Worm (Caenorhabditis elegans) whole organism, L4 larva: ENCODE results near the gene ZK1098.3.
A peak's percentile ranks its signal among the peaks of the same experiment; 100 is the strongest.

Experiments
- F10B5.3 ChIP-seq: sonication (generic microtip); optimal IDR thresholded peaks from 2 replicates; lab custom pipeline; 2016; ENCODE audit warnings: mild to moderate bottlenecking, missing genetic modification characterization, missing compliant biosample characterization
- F26F4.8 ChIP-seq: fragments of 200-800 bp; sonication (Bioruptor generic); conservative IDR thresholded peaks from 2 replicates; pipeline ENCODE4 v1.3.6; 2022; ENCODE audit warnings: missing genetic modification characterization, missing compliant biosample characterization
- F49E8.2 ChIP-seq: sonication (generic microtip); optimal IDR thresholded peaks from 2 replicates; lab custom pipeline; 2016; ENCODE audit warnings: missing compliant biosample characterization, mild to moderate bottlenecking, missing genetic modification characterization, borderline replicate concordance
- T26A8.4 ChIP-seq: fragments of 200-800 bp; sonication (Bioruptor generic); IDR thresholded peaks from 2 replicates; pipeline ENCODE4 v1.3.6; 2022; ENCODE audit warnings: missing genetic modification characterization, missing compliant biosample characterization
- aha-1 ChIP-seq: fragments of 150-350 bp; peaks from one replicate; lab custom pipeline; 2014; ENCODE audit warnings: missing biosample characterization, missing genetic modification characterization
- aly-2 ChIP-seq: sonication (generic microtip); optimal IDR thresholded peaks from 2 replicates; lab custom pipeline; 2018; ENCODE audit warnings: missing biosample characterization, missing genetic modification characterization
- ama-1 ChIP-seq: fragments of 150-350 bp; optimal IDR thresholded peaks from 2 replicates; lab custom pipeline; 2014; ENCODE audit warnings: inconsistent platforms, mixed read lengths
- arid-1 ChIP-seq: fragments of 200-800 bp; sonication (Bioruptor generic); conservative IDR thresholded peaks from 2 replicates; pipeline ENCODE4 v1.3.6; 2022; ENCODE audit warnings: missing genetic modification reagents, missing genetic modification characterization, missing compliant biosample characterization
- ceh-44 ChIP-seq: fragments of 200-800 bp; sonication (Bioruptor generic); IDR thresholded peaks from 2 replicates; pipeline ENCODE4 v1.3.6; 2022; ENCODE audit warnings: missing genetic modification reagents, missing genetic modification characterization, missing compliant biosample characterization
- ceh-62 ChIP-seq: sonication (generic microtip); optimal IDR thresholded peaks from 2 replicates; lab custom pipeline; 2017; ENCODE audit warnings: missing biosample characterization, missing genetic modification characterization
- ceh-82 ChIP-seq: sonication (generic microtip); optimal IDR thresholded peaks from 2 replicates; lab custom pipeline; 2017; ENCODE audit warnings: missing biosample characterization, missing genetic modification characterization
- ces-1 ChIP-seq: fragments of 150-350 bp; sonication (generic microtip); optimal IDR thresholded peaks from 4 replicates; lab custom pipeline; 2014; ENCODE audit warnings: missing biosample characterization, missing genetic modification reagents, missing genetic modification characterization
- ctbp-1 ChIP-seq: fragments of 200-800 bp; sonication (Bioruptor generic); IDR thresholded peaks from 2 replicates; pipeline ENCODE4 v1.3.6; 2022; ENCODE audit warnings: missing genetic modification reagents, missing genetic modification characterization, missing compliant biosample characterization
- daf-19 ChIP-seq: fragments of 200-800 bp; sonication (Bioruptor generic); conservative IDR thresholded peaks from 2 replicates; pipeline ENCODE4 v1.3.6; 2022; ENCODE audit warnings: missing genetic modification characterization, missing compliant biosample characterization
- daf-8 ChIP-seq: fragments of 200-800 bp; sonication (Bioruptor generic); IDR thresholded peaks from 2 replicates; pipeline ENCODE4 v1.3.6; 2022; ENCODE audit warnings: missing genetic modification characterization, missing compliant biosample characterization
- dmd-8 ChIP-seq: fragments of 200-800 bp; sonication (Bioruptor generic); IDR thresholded peaks from 2 replicates; pipeline ENCODE4 v1.3.6; 2022; ENCODE audit warnings: missing genetic modification characterization, missing compliant biosample characterization
- dve-1 ChIP-seq: sonication (generic microtip); optimal IDR thresholded peaks from 2 replicates; lab custom pipeline; 2017; ENCODE audit warnings: antibody characterized with exemption, mild to moderate bottlenecking, missing genetic modification characterization, missing compliant biosample characterization; ENCODE audit not compliant: insufficient read depth
- egl-27 ChIP-seq: sonication (generic microtip); optimal IDR thresholded peaks from 3 replicates; lab custom pipeline; 2017; ENCODE audit warnings: missing biosample characterization, missing genetic modification reagents, missing genetic modification characterization
- fkh-10 ChIP-seq: fragments of 150-350 bp; optimal IDR thresholded peaks from 2 replicates; lab custom pipeline; 2014; ENCODE audit warnings: missing biosample characterization, missing genetic modification reagents, missing genetic modification characterization
- hlh-11 ChIP-seq: fragments of 200-800 bp; sonication (Bioruptor generic); optimal IDR thresholded peaks from 2 replicates; lab custom pipeline; 2018; ENCODE audit warnings: mild to moderate bottlenecking, missing genetic modification characterization, missing compliant biosample characterization
- hlh-30 ChIP-seq: sonication (generic microtip); optimal IDR thresholded peaks from 2 replicates; lab custom pipeline; 2017; ENCODE audit warnings: antibody characterized with exemption, mild to moderate bottlenecking, missing genetic modification characterization, missing compliant biosample characterization; ENCODE audit not compliant: insufficient read depth
- jun-1 ChIP-seq: fragments of 150-350 bp; optimal IDR thresholded peaks from 2 replicates; lab custom pipeline; 2014; ENCODE audit warnings: missing biosample characterization, missing genetic modification reagents, missing genetic modification characterization
- lim-7 ChIP-seq: fragments of 200-800 bp; sonication (Bioruptor generic); IDR thresholded peaks from 2 replicates; pipeline ENCODE4 v1.3.6; 2022; ENCODE audit warnings: missing genetic modification characterization, missing compliant biosample characterization
- lin-13 ChIP-seq: fragments of 150-350 bp; optimal IDR thresholded peaks from 2 replicates; lab custom pipeline; 2014; ENCODE audit warnings: missing biosample characterization, missing genetic modification reagents, missing genetic modification characterization
- lin-38 ChIP-seq: fragments of 200-800 bp; sonication (Bioruptor generic); IDR thresholded peaks from 2 replicates; pipeline ENCODE4 v1.3.6; 2022; ENCODE audit warnings: missing genetic modification reagents, missing genetic modification characterization, missing compliant biosample characterization
- lir-3 ChIP-seq: sonication (generic microtip); optimal IDR thresholded peaks from 2 replicates; lab custom pipeline; 2016; ENCODE audit warnings: mild to moderate bottlenecking, missing genetic modification characterization, missing compliant biosample characterization
- madf-9 ChIP-seq: fragments of 200-800 bp; sonication (Bioruptor generic); conservative IDR thresholded peaks from 2 replicates; pipeline ENCODE4 v1.3.6; 2022; ENCODE audit warnings: missing genetic modification reagents, missing genetic modification characterization, missing compliant biosample characterization
- mdl-1 ChIP-seq, 2 experiments: fragments of 150-350 bp in 1 of 2; sonication (generic microtip) in 1 of 2; optimal IDR thresholded peaks; 2 replicates each; lab custom pipeline; 2014 to 2017; ENCODE audit warnings: missing biosample characterization in 2 of 2, missing genetic modification characterization in 2 of 2
- mdt-29 ChIP-seq: fragments of 200-800 bp; sonication (Bioruptor generic); IDR thresholded peaks from 2 replicates; pipeline ENCODE4 v1.3.6; 2022; ENCODE audit warnings: missing genetic modification reagents, missing genetic modification characterization, missing compliant biosample characterization
- mep-1 ChIP-seq: fragments of 150-350 bp; sonication (generic microtip); optimal IDR thresholded peaks from 3 replicates; lab custom pipeline; 2014; ENCODE audit warnings: missing biosample characterization, missing genetic modification characterization
- mxl-2 ChIP-seq: fragments of 200-800 bp; sonication (Bioruptor generic); conservative IDR thresholded peaks from 2 replicates; pipeline ENCODE4 v1.3.6; 2022; ENCODE audit warnings: missing genetic modification reagents, missing genetic modification characterization, missing compliant biosample characterization
- mxl-3 ChIP-seq: fragments of 200-800 bp; sonication (Bioruptor generic); optimal IDR thresholded peaks from 2 replicates; lab custom pipeline; 2018; ENCODE audit warnings: mild to moderate bottlenecking, missing genetic modification characterization, missing compliant biosample characterization
- nhr-10 ChIP-seq: fragments of 150-350 bp; optimal IDR thresholded peaks from 2 replicates; lab custom pipeline; 2014; ENCODE audit warnings: missing biosample characterization, missing genetic modification characterization
- nhr-111 ChIP-seq: fragments of 200-800 bp; sonication (Bioruptor generic); optimal IDR thresholded peaks from 2 replicates; lab custom pipeline; 2018; ENCODE audit warnings: mild to moderate bottlenecking, missing genetic modification characterization, missing compliant biosample characterization
- nhr-237 ChIP-seq: sonication (generic microtip); optimal IDR thresholded peaks from 2 replicates; lab custom pipeline; 2017; ENCODE audit warnings: missing biosample characterization, missing genetic modification characterization
- nhr-42 ChIP-seq: fragments of 200-800 bp; sonication (Bioruptor generic); IDR thresholded peaks from 2 replicates; pipeline ENCODE4 v1.3.6; 2022; ENCODE audit warnings: missing genetic modification characterization, missing compliant biosample characterization
- nhr-48 ChIP-seq: sonication (generic microtip); optimal IDR thresholded peaks from 2 replicates; lab custom pipeline; 2016; ENCODE audit warnings: mild to moderate bottlenecking, missing genetic modification characterization, missing compliant biosample characterization
- nhr-6 ChIP-seq: fragments of 150-350 bp; optimal IDR thresholded peaks from 2 replicates; lab custom pipeline; 2014; ENCODE audit warnings: missing biosample characterization, missing genetic modification characterization
- rbr-2 ChIP-seq: sonication (generic microtip); optimal IDR thresholded peaks from 2 replicates; lab custom pipeline; 2016; ENCODE audit warnings: missing genotype, missing genetic modification characterization, missing compliant biosample characterization
- saeg-2 ChIP-seq: fragments of 200-800 bp; sonication (Bioruptor generic); IDR thresholded peaks from 2 replicates; pipeline ENCODE4 v1.3.6; 2022; ENCODE audit warnings: missing genetic modification reagents, missing genetic modification characterization, missing compliant biosample characterization
- sdz-12 ChIP-seq: fragments of 200-800 bp; sonication (Bioruptor generic); optimal IDR thresholded peaks from 2 replicates; lab custom pipeline; 2018; ENCODE audit warnings: mild to moderate bottlenecking, missing genetic modification characterization, missing compliant biosample characterization
- skn-1 ChIP-seq: fragments of 150-350 bp; optimal IDR thresholded peaks from 2 replicates; lab custom pipeline; 2014; ENCODE audit warnings: missing biosample characterization, missing genetic modification characterization
- snpc-1.2 ChIP-seq: fragments of 200-800 bp; sonication (Bioruptor generic); IDR thresholded peaks from 2 replicates; pipeline ENCODE4 v1.3.6; 2022; ENCODE audit warnings: missing genetic modification reagents, missing genetic modification characterization, missing compliant biosample characterization
- snpc-4 ChIP-seq: fragments of 150-350 bp; optimal IDR thresholded peaks from 2 replicates; lab custom pipeline; 2014; ENCODE audit warnings: missing biosample characterization, missing genetic modification characterization
- unc-39 ChIP-seq: sonication (generic microtip); optimal IDR thresholded peaks from 2 replicates; lab custom pipeline; 2017; ENCODE audit warnings: missing biosample characterization, missing genetic modification characterization
- vab-7 ChIP-seq: fragments of 200-800 bp; sonication (Bioruptor generic); IDR thresholded peaks from 2 replicates; pipeline ENCODE4 v1.3.6; 2022; ENCODE audit warnings: missing genetic modification reagents, missing genetic modification characterization, missing compliant biosample characterization
- zfp-3 ChIP-seq: fragments of 200-800 bp; sonication (Bioruptor generic); conservative IDR thresholded peaks from 2 replicates; pipeline ENCODE4 v1.3.6; 2022; ENCODE audit warnings: missing genetic modification reagents, missing genetic modification characterization, missing compliant biosample characterization
- zip-11 ChIP-seq: fragments of 200-800 bp; sonication (Bioruptor generic); IDR thresholded peaks from 2 replicates; pipeline ENCODE4 v1.3.6; 2022; ENCODE audit warnings: missing genetic modification characterization, missing compliant biosample characterization
- zip-2 ChIP-seq: fragments of 150-350 bp; optimal IDR thresholded peaks from 2 replicates; lab custom pipeline; 2014; ENCODE audit warnings: missing biosample characterization, missing genetic modification characterization
- ztf-11 ChIP-seq: fragments of 150-350 bp; optimal IDR thresholded peaks from 2 replicates; lab custom pipeline; 2014; ENCODE audit warnings: missing biosample characterization, missing genetic modification characterization
- ztf-7 ChIP-seq: fragments of 150-350 bp; optimal IDR thresholded peaks from 2 replicates; lab custom pipeline; 2014; ENCODE audit warnings: missing biosample characterization, missing genetic modification characterization

Gene ZK1098.3

ce11 chrIII:9521410-9522090, 17.0 kb downstream of the ZK1098.3 start, which contains the start of the genes clu-1 and prp-40:
clu-1 (minus strand) TSS chrIII:9521460.
prp-40 (plus strand) TSS chrIII:9522075.
- TF ChIP-seq mep-1 (tag; lab: Kevin White, UChicago) (peak; percentile 92), mdl-1 (tag; optimal IDR thresholded peaks at IDR 0.05; lab: Kevin White, UChicago) (peak in 1 of 2 experiments; percentile 37), zfp-3 (GFP tag; lab: Robert Waterston, UW) (peak; percentile 57; the same call in 1 of the 2 replicates), nhr-111 (GFP tag; lab: Kevin White, UChicago) (no peak), ztf-7 (tag; lab: Kevin White, UChicago) (peak; percentile 86), saeg-2 (no peak), sdz-12 (GFP tag; lab: Kevin White, UChicago) (no peak), rbr-2 (peak; percentile 91), skn-1 (tag; lab: Kevin White, UChicago) (no peak), mxl-2 (GFP tag; lab: Robert Waterston, UW) (no peak), ama-1 (peak; percentile 77), hlh-11 (tag; lab: Kevin White, UChicago) (peak; percentile 87), daf-19 (GFP tag; lab: Robert Waterston, UW) (no peak), mxl-3 (peak; percentile 35), ceh-82 (tag; lab: Kevin White, UChicago) (no peak), ceh-62 (tag; lab: Kevin White, UChicago) (no peak), aha-1 (tag; lab: Kevin White, UChicago) (peak; percentile 98), zip-11 (no peak), T26A8.4 (peak; percentile 67), lin-13 (GFP tag; lab: Kevin White, UChicago) (peak; percentile 86), hlh-30 (peak; percentile 76), vab-7 (GFP tag; lab: Robert Waterston, UW) (peak; percentile 43; the same call in 1 of the 2 replicates), fkh-10 (peak; percentile 76), zip-2 (tag; lab: Kevin White, UChicago) (peak; percentile 17), lir-3 (no peak), dmd-8 (no peak), snpc-4 (tag; lab: Kevin White, UChicago) (peak; percentile 23), egl-27 (tag; lab: Kevin White, UChicago) (no peak), nhr-10 (tag; lab: Kevin White, UChicago) (peak; percentile 18), mdt-29 (GFP tag; lab: Robert Waterston, UW) (no peak), nhr-42 (GFP tag; lab: Robert Waterston, UW) (peak; percentile 79; the same call in 1 of the 2 replicates), F49E8.2 (tag; lab: Kevin White, UChicago) (peak; percentile 24), ctbp-1 (GFP tag; lab: Robert Waterston, UW) (peak; percentile 48; the same call in 1 of the 2 replicates), nhr-6 (tag; lab: Kevin White, UChicago) (peak; percentile 91), F10B5.3 (tag; lab: Kevin White, UChicago) (peak; percentile 36), ces-1 (GFP tag; lab: Kevin White, UChicago) (no peak), ceh-44 (0 out of 2 replicates have a peak, but pooled peaks have one; percentile 41), ztf-11 (tag; lab: Kevin White, UChicago) (no peak), daf-8 (GFP tag; lab: Robert Waterston, UW) (no peak), nhr-48 (tag; lab: Kevin White, UChicago) (peak; percentile 40), arid-1 (peak; percentile 58; the same call in 1 of the 2 replicates), F26F4.8 (no peak), madf-9 (GFP tag; lab: Robert Waterston, UW) (0 out of 2 replicates have a peak, but pooled peaks have one; percentile 18), lim-7 (GFP tag; lab: Robert Waterston, UW) (no peak), dve-1 (peak; percentile 90), lin-38 (GFP tag; lab: Robert Waterston, UW) (peak; percentile 96), nhr-237 (tag; lab: Kevin White, UChicago) (no peak), jun-1 (peak; percentile 45), snpc-1.2 (GFP tag; lab: Robert Waterston, UW) (0 out of 2 replicates have a peak, but pooled peaks have one; percentile 14), unc-39 (no peak), aly-2 (tag; lab: Kevin White, UChicago) (no peak)
